Worm (Caenorhabditis elegans): ENCODE results near the gene F22B7.9.

DNA sequence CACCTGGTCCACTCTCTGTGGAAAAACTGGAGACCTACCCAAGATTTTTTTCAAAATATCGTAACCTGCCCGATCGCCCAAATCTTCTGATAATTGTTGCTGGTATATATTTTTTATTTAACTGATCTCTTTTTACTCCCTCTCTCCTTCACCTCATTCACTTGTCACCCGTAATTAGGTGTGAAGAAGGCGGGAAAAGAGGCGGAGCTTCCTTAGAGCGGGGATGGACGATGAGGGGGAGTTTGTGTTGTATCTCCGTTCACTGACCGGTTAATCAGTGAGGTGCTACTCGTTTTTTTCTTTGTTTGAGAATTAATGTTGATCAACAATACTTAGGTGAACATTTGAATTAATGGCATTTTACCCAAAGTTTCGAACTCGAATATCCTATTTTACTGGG lies 31.3 kb downstream of the F22B7.9 start, which contains the start of gene ceh-16:
- TF ChIP-seq unc-62 (GFP tag; optimal IDR thresholded peaks at IDR 0.05) (no peak), ztf-11 (tag; optimal IDR thresholded peaks at IDR 0.05) (no peak)

Data from whole organism, mixed stage, embryonic.